Worm (Caenorhabditis elegans) whole organism, L2 larva: ENCODE results near the gene Y60A3A.25.
A peak's percentile ranks its signal among the peaks of the same experiment; 100 is the strongest.

ENCODE experiments used
- C34F6.9 ChIP-seq: fragments of 150-350 bp; optimal IDR thresholded peaks from 2 replicates; lab custom pipeline; 2014; ENCODE audit warnings: missing biosample characterization, missing genetic modification characterization
- F13H6.1 ChIP-seq: sonication (generic microtip); optimal IDR thresholded peaks from 2 replicates; lab custom pipeline; 2016; ENCODE audit warnings: missing genetic modification characterization, missing compliant biosample characterization
- R02D3.7 ChIP-seq: fragments of 150-350 bp; optimal IDR thresholded peaks from 2 replicates; lab custom pipeline; 2014; ENCODE audit warnings: missing biosample characterization, missing genetic modification characterization
- Y55F3AM.14 ChIP-seq: fragments of 200-800 bp; sonication (Bioruptor generic); optimal IDR thresholded peaks from 2 replicates; lab custom pipeline; 2018; ENCODE audit warnings: mild to moderate bottlenecking, missing genetic modification characterization, missing compliant biosample characterization
- ZK546.5 ChIP-seq: sonication (generic microtip); optimal IDR thresholded peaks from 2 replicates; lab custom pipeline; 2017; ENCODE audit warnings: missing biosample characterization, missing genetic modification characterization
- alr-1 ChIP-seq: fragments of 150-350 bp; optimal IDR thresholded peaks from 2 replicates; lab custom pipeline; 2014; ENCODE audit warnings: missing biosample characterization, missing genetic modification characterization
- aly-2 ChIP-seq: fragments of 150-350 bp; optimal IDR thresholded peaks from 2 replicates; lab custom pipeline; 2014; ENCODE audit warnings: missing biosample characterization, missing genetic modification characterization
- ama-1 ChIP-seq: fragments of 150-350 bp; optimal IDR thresholded peaks from 2 replicates; lab custom pipeline; 2018; ENCODE audit warnings: inconsistent platforms
- blmp-1 ChIP-seq: sonication (generic microtip); optimal IDR thresholded peaks from 2 replicates; lab custom pipeline; 2017; ENCODE audit warnings: missing genetic modification characterization, mild to moderate bottlenecking, missing compliant biosample characterization, antibody characterized with exemption, moderate library complexity; ENCODE audit not compliant: insufficient read depth
- ceh-16 ChIP-seq: fragments of 150-350 bp; optimal IDR thresholded peaks from 2 replicates; lab custom pipeline; 2014; ENCODE audit warnings: missing biosample characterization, missing genetic modification characterization
- ceh-82 ChIP-seq: fragments of 150-350 bp; optimal IDR thresholded peaks from 2 replicates; lab custom pipeline; 2014; ENCODE audit warnings: missing biosample characterization, missing genetic modification characterization
- crh-2 ChIP-seq: sonication (generic microtip); optimal IDR thresholded peaks from 2 replicates; lab custom pipeline; 2017; ENCODE audit warnings: missing biosample characterization, missing genetic modification characterization
- dmd-4 ChIP-seq: sonication (generic microtip); optimal IDR thresholded peaks from 2 replicates; lab custom pipeline; 2017; ENCODE audit warnings: missing biosample characterization, missing genetic modification characterization
- egl-27 ChIP-seq: sonication (generic microtip); optimal IDR thresholded peaks from 3 replicates; lab custom pipeline; 2017; ENCODE audit warnings: missing biosample characterization, missing genetic modification reagents, missing genetic modification characterization
- elt-1 ChIP-seq: fragments of 150-350 bp; optimal IDR thresholded peaks from 2 replicates; lab custom pipeline; 2014; ENCODE audit warnings: missing biosample characterization, missing genetic modification characterization
- elt-3 ChIP-seq: sonication (generic microtip); optimal IDR thresholded peaks from 2 replicates; lab custom pipeline; 2017; ENCODE audit warnings: missing biosample characterization, missing genetic modification characterization
- fos-1 ChIP-seq: fragments of 150-350 bp; optimal IDR thresholded peaks from 2 replicates; lab custom pipeline; 2014; ENCODE audit warnings: missing biosample characterization, missing genetic modification characterization
- gmeb-1 ChIP-seq: fragments of 150-350 bp; optimal IDR thresholded peaks from 2 replicates; lab custom pipeline; 2014; ENCODE audit warnings: missing biosample characterization, missing genetic modification characterization
- lin-11 ChIP-seq: fragments of 150-350 bp; sonication (generic microtip); optimal IDR thresholded peaks from 2 replicates; lab custom pipeline; 2014; ENCODE audit warnings: missing biosample characterization, missing genetic modification characterization, inconsistent platforms, mixed read lengths
- lin-13 ChIP-seq: fragments of 150-350 bp; optimal IDR thresholded peaks from 2 replicates; lab custom pipeline; 2014; ENCODE audit warnings: missing biosample characterization, missing genetic modification reagents, missing genetic modification characterization
- lin-39 ChIP-seq: fragments of 150-350 bp; optimal IDR thresholded peaks from 2 replicates; lab custom pipeline; 2014; ENCODE audit warnings: missing biosample characterization, missing genetic modification reagents, missing genetic modification characterization
- lsy-2 ChIP-seq, 2 experiments: fragments of 150-350 bp in 1 of 2; sonication (generic microtip) in 1 of 2; optimal IDR thresholded peaks; 2 replicates each; lab custom pipeline; 2014 to 2017; ENCODE audit warnings: missing biosample characterization in 2 of 2, missing genetic modification characterization in 2 of 2
- mab-5 ChIP-seq: fragments of 150-350 bp; optimal IDR thresholded peaks from 2 replicates; lab custom pipeline; 2014; ENCODE audit warnings: missing biosample characterization, missing genetic modification characterization
- mbf-1 ChIP-seq: sonication (generic microtip); optimal IDR thresholded peaks from 2 replicates; lab custom pipeline; 2017; ENCODE audit warnings: missing biosample characterization, missing genetic modification characterization
- mdl-1 ChIP-seq, 2 experiments: fragments of 150-350 bp in 1 of 2; sonication (generic microtip) in 1 of 2; optimal IDR thresholded peaks; 2 replicates each; lab custom pipeline; 2017; ENCODE audit warnings: missing biosample characterization in 2 of 2, missing genetic modification characterization in 2 of 2
- nhr-10 ChIP-seq: sonication (generic microtip); optimal IDR thresholded peaks from 2 replicates; lab custom pipeline; 2017; ENCODE audit warnings: missing biosample characterization, missing genetic modification characterization
- nhr-11 ChIP-seq: fragments of 150-350 bp; optimal IDR thresholded peaks from 2 replicates; lab custom pipeline; 2014; ENCODE audit warnings: missing biosample characterization, missing genetic modification characterization
- nhr-12 ChIP-seq: fragments of 150-350 bp; optimal IDR thresholded peaks from 2 replicates; lab custom pipeline; 2014; ENCODE audit warnings: missing biosample characterization, missing genetic modification characterization
- nhr-129 ChIP-seq: fragments of 150-350 bp; optimal IDR thresholded peaks from 2 replicates; lab custom pipeline; 2014; ENCODE audit warnings: missing biosample characterization, missing genetic modification characterization
- nhr-21 ChIP-seq: fragments of 150-350 bp; optimal IDR thresholded peaks from 2 replicates; lab custom pipeline; 2014; ENCODE audit warnings: missing biosample characterization, missing genetic modification characterization
- nhr-23 ChIP-seq: fragments of 150-350 bp; optimal IDR thresholded peaks from 2 replicates; lab custom pipeline; 2014; ENCODE audit warnings: missing biosample characterization, missing genetic modification reagents, missing genetic modification characterization
- nhr-237 ChIP-seq: fragments of 150-350 bp; optimal IDR thresholded peaks from 2 replicates; lab custom pipeline; 2014; ENCODE audit warnings: missing biosample characterization, missing genetic modification characterization
- nhr-25 ChIP-seq: fragments of 150-350 bp; sonication (generic microtip); optimal IDR thresholded peaks from 3 replicates; lab custom pipeline; 2014; ENCODE audit warnings: missing biosample characterization, missing genetic modification characterization
- nhr-6 ChIP-seq: fragments of 150-350 bp; optimal IDR thresholded peaks from 2 replicates; lab custom pipeline; 2014; ENCODE audit warnings: missing biosample characterization, missing genetic modification characterization
- nhr-77 ChIP-seq: fragments of 150-350 bp; optimal IDR thresholded peaks from 2 replicates; lab custom pipeline; 2014; ENCODE audit warnings: missing biosample characterization, missing genetic modification characterization
- peb-1 ChIP-seq: fragments of 150-350 bp; optimal IDR thresholded peaks from 2 replicates; lab custom pipeline; 2014; ENCODE audit warnings: missing biosample characterization, missing genetic modification characterization
- sem-4 ChIP-seq: fragments of 150-350 bp; optimal IDR thresholded peaks from 2 replicates; lab custom pipeline; 2014; ENCODE audit warnings: missing biosample characterization, missing genetic modification reagents, missing genetic modification characterization
- skn-1 ChIP-seq: sonication (generic microtip); optimal IDR thresholded peaks from 2 replicates; lab custom pipeline; 2017; ENCODE audit warnings: missing biosample characterization, missing genetic modification characterization
- sma-3 ChIP-seq: sonication (generic microtip); optimal IDR thresholded peaks from 2 replicates; lab custom pipeline; 2016; ENCODE audit warnings: missing genetic modification reagents, missing genetic modification characterization, missing compliant biosample characterization
- sma-9 ChIP-seq, 2 experiments: fragments of 150-350 bp in 1 of 2; sonication (generic microtip) in 1 of 2; optimal IDR thresholded peaks; 2 replicates each; lab custom pipeline; 2014 to 2016; ENCODE audit warnings: missing genetic modification characterization in 2 of 2, mild to moderate bottlenecking in 1 of 2, missing biosample characterization in 1 of 2, missing compliant biosample characterization in 1 of 2, missing genetic modification reagents in 1 of 2, moderate library complexity in 1 of 2
- snpc-4 ChIP-seq: fragments of 150-350 bp; optimal IDR thresholded peaks from 2 replicates; lab custom pipeline; 2014; ENCODE audit warnings: missing biosample characterization, missing genetic modification characterization
- unc-39 ChIP-seq: fragments of 150-350 bp; optimal IDR thresholded peaks from 2 replicates; lab custom pipeline; 2014; ENCODE audit warnings: missing biosample characterization, missing genetic modification characterization
- unc-55 ChIP-seq: fragments of 150-350 bp; sonication (generic microtip); optimal IDR thresholded peaks from 3 replicates; lab custom pipeline; 2014; ENCODE audit warnings: missing biosample characterization, missing genetic modification reagents, missing genetic modification characterization
- unc-62 ChIP-seq: fragments of 150-350 bp; optimal IDR thresholded peaks from 2 replicates; lab custom pipeline; 2014; ENCODE audit warnings: missing biosample characterization, missing genetic modification reagents, missing genetic modification characterization
- zag-1 ChIP-seq: fragments of 150-350 bp; optimal IDR thresholded peaks from 2 replicates; lab custom pipeline; 2014; ENCODE audit warnings: missing biosample characterization, missing genetic modification characterization
- ztf-1 ChIP-seq: fragments of 200-800 bp; sonication (Bioruptor generic); conservative IDR thresholded peaks from 2 replicates; pipeline ENCODE4 v1.3.6; 2022; ENCODE audit warnings: missing genetic modification characterization, missing compliant biosample characterization
- ztf-11 ChIP-seq: sonication (generic microtip); optimal IDR thresholded peaks from 2 replicates; lab custom pipeline; 2017; ENCODE audit warnings: missing biosample characterization, missing genetic modification characterization
- ztf-4 ChIP-seq: fragments of 150-350 bp; optimal IDR thresholded peaks from 2 replicates; lab custom pipeline; 2014; ENCODE audit warnings: missing biosample characterization, missing genetic modification characterization

The Y60A3A.25 gene

DNA sequence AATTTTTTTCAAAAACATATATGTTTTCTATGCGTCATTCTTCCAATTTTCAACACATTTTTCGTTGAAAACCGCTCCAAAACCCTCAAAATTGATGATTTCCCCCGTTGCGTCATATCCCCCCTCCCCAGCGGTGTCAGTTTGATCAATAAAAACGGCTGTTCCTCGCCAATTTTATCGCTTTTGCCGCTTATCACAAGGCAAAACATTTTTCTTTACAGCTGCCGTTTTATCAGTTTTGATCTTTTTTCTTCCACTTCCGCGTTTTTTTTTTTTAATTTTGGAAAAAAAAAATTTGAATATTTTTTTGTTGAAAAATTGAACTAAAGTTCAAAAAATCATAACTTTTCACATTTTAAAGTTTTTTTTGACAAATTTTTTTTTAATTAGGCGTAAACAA is 17.2 kb upstream of the Y60A3A.25 start:
- TF ChIP-seq lsy-2 (tag; optimal IDR thresholded peaks at IDR 0.05; lab: Kevin White, UChicago) (no peak), fos-1 (peak; percentile 50)

DNA sequence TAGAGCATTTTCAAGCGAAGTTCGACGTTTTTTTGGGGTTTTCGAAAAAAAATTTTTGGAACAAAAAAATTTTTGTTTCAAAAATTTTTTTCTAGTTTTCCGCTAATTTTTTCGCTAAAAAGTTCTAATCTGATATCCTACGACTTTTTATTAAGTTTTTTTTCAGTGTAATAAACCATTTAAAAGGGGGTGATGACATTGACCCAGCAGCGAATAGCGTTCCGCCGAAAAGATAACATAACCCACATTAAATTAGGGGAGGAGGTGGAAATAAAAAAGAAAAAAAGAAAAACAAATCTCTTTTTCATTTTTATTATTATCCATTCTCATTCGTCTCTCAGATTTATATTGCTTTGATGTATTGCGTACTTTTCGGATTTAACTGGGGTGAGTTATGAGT is 13.5 kb upstream of the Y60A3A.25 start, which contains the start of gene Y60A3A.23:
Gene Y60A3A.23, plus strand, starts transcription at position 301 of the 400 bp plus-strand sequence.
- TF ChIP-seq sma-9 (GFP tag; optimal IDR thresholded peaks at IDR 0.05; lab: Kevin White, UChicago): no peak
- no peak for TF ChIP-seq sma-9 (tag; optimal IDR thresholded peaks at IDR 0.05; lab: Kevin White, UChicago)
- TF ChIP-seq zag-1 (tag; lab: Kevin White, UChicago): no peak
- no peak for TF ChIP-seq nhr-237
- TF ChIP-seq Y55F3AM.14 (GFP tag; lab: Kevin White, UChicago): no peak
- TF ChIP-seq nhr-6: no peak
- TF ChIP-seq gmeb-1 (tag; lab: Kevin White, UChicago): no peak
- no peak for TF ChIP-seq crh-2 (tag; lab: Kevin White, UChicago)
- TF ChIP-seq sem-4 (tag; lab: Kevin White, UChicago): no peak

DNA sequence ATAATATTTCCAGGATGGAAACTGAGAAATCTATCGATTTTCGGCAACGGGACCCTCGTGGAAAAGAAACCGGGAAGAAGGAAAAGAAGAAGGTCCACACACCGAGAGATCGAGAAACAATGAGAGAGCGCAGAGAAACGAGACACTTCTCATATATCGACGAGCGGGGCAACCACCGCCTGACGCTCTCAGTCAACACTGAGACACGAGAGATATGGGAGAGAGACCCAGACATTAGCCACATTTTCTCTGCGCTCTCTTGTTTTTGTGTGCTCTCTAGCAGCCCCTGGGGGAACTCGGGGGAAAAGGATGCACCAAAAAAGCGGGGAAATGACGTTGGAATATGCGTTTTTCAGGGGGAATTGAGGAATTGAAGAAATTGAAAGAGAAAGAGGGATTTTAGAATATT is 11.7 kb upstream of the Y60A3A.25 start:
- peak; percentile 73 for TF ChIP-seq sem-4 (tag; lab: Kevin White, UChicago)
- no peak for TF ChIP-seq elt-1 (tag; lab: Kevin White, UChicago)
- peak; percentile 75 for TF ChIP-seq lin-13 (GFP tag; lab: Kevin White, UChicago)
- TF ChIP-seq ZK546.5 (tag; lab: Kevin White, UChicago): no peak
- no peak for TF ChIP-seq lin-39 (tag; lab: Kevin White, UChicago)
- peak; percentile 66 for TF ChIP-seq nhr-6
- TF ChIP-seq dmd-4 (tag; lab: Kevin White, UChicago): no peak
- TF ChIP-seq nhr-129 (tag; lab: Kevin White, UChicago): peak; percentile 87
- no peak for TF ChIP-seq unc-39
- no peak for TF ChIP-seq unc-62 (GFP tag; lab: Kevin White, UChicago)
- TF ChIP-seq mdl-1 (tag; optimal IDR thresholded peaks at IDR 0.05; lab: Kevin White, UChicago): peak; percentile 78 to 89
- no peak for TF ChIP-seq nhr-10 (tag; lab: Kevin White, UChicago)
- no peak for TF ChIP-seq nhr-23
- peak; percentile 65 for TF ChIP-seq ztf-4 (tag; lab: Kevin White, UChicago)
- peak; percentile 82 for TF ChIP-seq unc-55 (GFP tag; lab: Kevin White, UChicago)
- TF ChIP-seq sma-9 (GFP tag; optimal IDR thresholded peaks at IDR 0.05; lab: Kevin White, UChicago): peak; percentile 64
- no peak for TF ChIP-seq sma-9 (tag; optimal IDR thresholded peaks at IDR 0.05; lab: Kevin White, UChicago)
- no peak for TF ChIP-seq alr-1 (tag; lab: Kevin White, UChicago)
- TF ChIP-seq fos-1: peak; percentile 71
- peak; percentile 52 for TF ChIP-seq gmeb-1 (tag; lab: Kevin White, UChicago)
- TF ChIP-seq nhr-25: peak; percentile 2
- TF ChIP-seq ztf-1: no peak
- TF ChIP-seq mbf-1: no peak
- peak; percentile 28 for TF ChIP-seq ama-1
- peak; percentile 76 for TF ChIP-seq egl-27 (tag; lab: Kevin White, UChicago)
- no peak for TF ChIP-seq aly-2 (tag; lab: Kevin White, UChicago)
- peak; percentile 41 for TF ChIP-seq Y55F3AM.14 (GFP tag; lab: Kevin White, UChicago)
- peak; percentile 88 for TF ChIP-seq F13H6.1 (tag; lab: Kevin White, UChicago)
- no peak for TF ChIP-seq skn-1 (tag; lab: Kevin White, UChicago)
- no peak for TF ChIP-seq nhr-21 (tag; lab: Kevin White, UChicago)
- no peak for TF ChIP-seq nhr-77 (tag; lab: Kevin White, UChicago)
- TF ChIP-seq C34F6.9: peak; percentile 89
- no peak for TF ChIP-seq ztf-11 (tag; lab: Kevin White, UChicago)
- no peak for TF ChIP-seq peb-1
- TF ChIP-seq nhr-237: no peak
- TF ChIP-seq R02D3.7 (tag; lab: Kevin White, UChicago): no peak
- TF ChIP-seq mab-5: peak; percentile 71
- TF ChIP-seq nhr-12 (tag; lab: Kevin White, UChicago): no peak
- TF ChIP-seq lsy-2 (tag; optimal IDR thresholded peaks at IDR 0.05; lab: Kevin White, UChicago): peak; percentile 25 to 79
- no peak for TF ChIP-seq blmp-1 (tag; lab: Kevin White, UChicago)
- no peak for TF ChIP-seq ceh-82 (tag; lab: Kevin White, UChicago)
- TF ChIP-seq nhr-11 (tag; lab: Kevin White, UChicago): no peak
- peak; percentile 26 for TF ChIP-seq lin-11
- peak; percentile 55 for TF ChIP-seq snpc-4 (tag; lab: Kevin White, UChicago)
- peak; percentile 37 for TF ChIP-seq sma-3 (GFP tag; lab: Kevin White, UChicago)
- TF ChIP-seq ceh-16: no peak
- TF ChIP-seq elt-3 (tag; lab: Kevin White, UChicago): no peak
- TF ChIP-seq zag-1 (tag; lab: Kevin White, UChicago): peak; percentile 77
- peak; percentile 75 for TF ChIP-seq crh-2 (tag; lab: Kevin White, UChicago)
- TF ChIP-seq, all 48 proteins: peak for 23
